Fruit fly (Drosophila melanogaster) whole organism, embryonic: ENCODE data around the gene CG3652.
A peak's percentile ranks its signal among the peaks of the same experiment; 100 is the strongest.

Experiments used
- ATbp ChIP-seq: fragments of 200-800 bp; sonication (Bioruptor generic); optimal IDR thresholded peaks from 2 replicates; lab custom pipeline; 2017; ENCODE audit warnings: missing biosample characterization, mild to moderate bottlenecking, missing genetic modification characterization, missing genetic modification reagents
- CG10321 ChIP-seq: fragments of 200-800 bp; sonication (Bioruptor generic); IDR thresholded peaks from 2 replicates; pipeline ENCODE4 v1.3.6; 2022; ENCODE audit warnings: missing biosample characterization, missing genetic modification characterization
- CG11723 ChIP-seq: fragments of 200-800 bp; sonication (Bioruptor generic); optimal IDR thresholded peaks from 2 replicates; lab custom pipeline; 2017; ENCODE audit warnings: missing biosample characterization, mild to moderate bottlenecking, missing genetic modification characterization
- CG12155 ChIP-seq: fragments of 200-800 bp; sonication (Bioruptor generic); optimal IDR thresholded peaks from 3 replicates; lab custom pipeline; 2016; ENCODE audit warnings: missing biosample characterization, missing genetic modification characterization
- CG13424 ChIP-seq: fragments of 200-800 bp; sonication (Bioruptor generic); optimal IDR thresholded peaks from 2 replicates; lab custom pipeline; 2019; ENCODE audit warnings: missing biosample characterization, mild to moderate bottlenecking, missing genetic modification characterization, moderate library complexity
- CG14860 ChIP-seq: fragments of 200-800 bp; sonication (Bioruptor generic); IDR thresholded peaks from 3 replicates; pipeline ENCODE4 v1.3.6; 2022; ENCODE audit warnings: missing biosample characterization, missing genetic modification characterization; ENCODE audit not compliant: partially characterized antibody
- CG15696 ChIP-seq: fragments of 200-800 bp; sonication (Bioruptor generic); optimal IDR thresholded peaks from 2 replicates; lab custom pipeline; 2019; ENCODE audit warnings: missing biosample characterization, mild to moderate bottlenecking, missing genetic modification characterization, moderate library complexity
- CG1603 ChIP-seq: fragments of 200-800 bp; sonication (Bioruptor generic); optimal IDR thresholded peaks from 2 replicates; lab custom pipeline; 2019; ENCODE audit warnings: missing biosample characterization, mild to moderate bottlenecking, missing genetic modification characterization, moderate library complexity
- CG16813 ChIP-seq: fragments of 200-800 bp; sonication (Bioruptor generic); IDR thresholded peaks from 3 replicates; pipeline ENCODE4 v1.3.6; 2022; ENCODE audit warnings: missing biosample characterization, missing genetic modification characterization; ENCODE audit not compliant: partially characterized antibody
- CG1832 ChIP-seq: fragments of 200-800 bp; sonication (Bioruptor generic); optimal IDR thresholded peaks from 2 replicates; lab custom pipeline; 2017; ENCODE audit warnings: missing biosample characterization, mild to moderate bottlenecking, missing genetic modification characterization, inconsistent platforms
- CG18619 ChIP-seq: fragments of 200-800 bp; sonication (Bioruptor generic); optimal IDR thresholded peaks from 3 replicates; lab custom pipeline; 2017; ENCODE audit warnings: missing biosample characterization, mild to moderate bottlenecking, missing genetic modification characterization
- CG2875 ChIP-seq: fragments of 200-800 bp; sonication (Bioruptor generic); optimal IDR thresholded peaks from 2 replicates; lab custom pipeline; 2017; ENCODE audit warnings: missing biosample characterization, mild to moderate bottlenecking, missing genetic modification characterization, missing genetic modification reagents
- CG30020 ChIP-seq: fragments of 200-800 bp; optimal IDR thresholded peaks from 2 replicates; lab custom pipeline; 2019; ENCODE audit warnings: missing biosample characterization, mild to moderate bottlenecking, missing genetic modification characterization, moderate library complexity
- CG31224 ChIP-seq: fragments of 200-800 bp; sonication (Bioruptor generic); IDR thresholded peaks from 2 replicates; pipeline ENCODE4 v1.3.6; 2022; ENCODE audit warnings: missing biosample characterization, missing genetic modification characterization
- CG3847 ChIP-seq: fragments of 200-800 bp; sonication (Bioruptor generic); IDR thresholded peaks from 2 replicates; pipeline ENCODE4 v1.3.6; 2022; ENCODE audit warnings: missing biosample characterization, missing genetic modification characterization
- CG3995 ChIP-seq: fragments of 200-800 bp; sonication (Bioruptor generic); optimal IDR thresholded peaks from 3 replicates; lab custom pipeline; 2016; ENCODE audit warnings: missing biosample characterization, missing genetic modification characterization
- CG6765 ChIP-seq: fragments of 200-800 bp; sonication (Bioruptor generic); optimal IDR thresholded peaks from 3 replicates; lab custom pipeline; 2017; ENCODE audit warnings: missing biosample characterization, mild to moderate bottlenecking, missing genetic modification characterization
- CG8478 ChIP-seq: fragments of >200 bp; optimal IDR thresholded peaks from 2 replicates; lab custom pipeline; 2018
- CG9932 ChIP-seq: fragments of 200-800 bp; sonication (Bioruptor generic); IDR thresholded peaks from 2 replicates; pipeline ENCODE4 v1.3.6; 2022; ENCODE audit warnings: missing biosample characterization, missing genetic modification characterization
- HLHmδ ChIP-seq: fragments of 200-800 bp; sonication (Bioruptor generic); optimal IDR thresholded peaks from 2 replicates; lab custom pipeline; 2018; ENCODE audit warnings: missing biosample characterization, mild to moderate bottlenecking, missing genetic modification characterization, moderate library complexity
- HmgD ChIP-seq: fragments of 200-800 bp; sonication (Bioruptor generic); optimal IDR thresholded peaks from 3 replicates; lab custom pipeline; 2016; ENCODE audit warnings: missing biosample characterization, missing genetic modification characterization
- Rx ChIP-seq: fragments of 200-800 bp; sonication (Bioruptor generic); IDR thresholded peaks from 2 replicates; pipeline ENCODE4 v1.3.6; 2022; ENCODE audit warnings: missing biosample characterization, missing genetic modification characterization
- Spps ChIP-seq: fragments of 200-800 bp; sonication (Bioruptor generic); optimal IDR thresholded peaks from 2 replicates; lab custom pipeline; 2018; ENCODE audit warnings: missing biosample characterization, mild to moderate bottlenecking, missing genetic modification characterization
- Ssrp ChIP-seq: fragments of 200-800 bp; sonication (Bioruptor generic); optimal IDR thresholded peaks from 2 replicates; lab custom pipeline; 2018; ENCODE audit warnings: missing biosample characterization, mild to moderate bottlenecking, missing genetic modification characterization, moderate library complexity
- Trl ChIP-seq, 3 experiments: fragments of >200 bp in 2 of 3; fragments of 200-800 bp in 1 of 3; sonication (Bioruptor generic) in 1 of 3; optimal IDR thresholded peaks; 2 replicates in 1 of 3; 3 replicates in 2 of 3; lab custom pipeline; 2016 to 2017; ENCODE audit warnings: missing biosample characterization in 1 of 3, missing genetic modification characterization in 1 of 3
- ab ChIP-seq: fragments of 200-800 bp; sonication (Bioruptor generic); optimal IDR thresholded peaks from 2 replicates; lab custom pipeline; 2016; ENCODE audit warnings: missing biosample characterization, missing genetic modification characterization
- ara ChIP-seq: fragments of 200-800 bp; sonication (Bioruptor generic); IDR thresholded peaks from 2 replicates; pipeline ENCODE4 v1.3.6; 2022; ENCODE audit warnings: missing biosample characterization, missing genetic modification characterization
- ato ChIP-seq: fragments of 200-800 bp; sonication (Bioruptor generic); IDR thresholded peaks from 2 replicates; pipeline ENCODE4 v1.3.6; 2022; ENCODE audit warnings: missing biosample characterization, missing genetic modification characterization; ENCODE audit not compliant: partially characterized antibody
- cas ChIP-seq: fragments of 200-800 bp; sonication (Bioruptor generic); IDR thresholded peaks from 2 replicates; pipeline ENCODE4 v1.3.6; 2022; ENCODE audit warnings: missing biosample characterization, missing genetic modification characterization
- cato ChIP-seq: fragments of 200-800 bp; sonication (Bioruptor generic); optimal IDR thresholded peaks from 2 replicates; lab custom pipeline; 2016; ENCODE audit warnings: missing biosample characterization, missing genetic modification characterization, borderline replicate concordance
- ci ChIP-seq: fragments of 200-800 bp; sonication (Bioruptor generic); IDR thresholded peaks from 3 replicates; pipeline ENCODE4 v1.3.6; 2022; ENCODE audit warnings: missing biosample characterization, missing genetic modification characterization
- fd96Cb ChIP-seq: fragments of 200-800 bp; sonication (Bioruptor generic); optimal IDR thresholded peaks from 2 replicates; lab custom pipeline; 2018; ENCODE audit warnings: missing biosample characterization, mild to moderate bottlenecking, missing genetic modification characterization, moderate library complexity
- fru ChIP-seq: fragments of >200 bp; optimal IDR thresholded peaks from 2 replicates; lab custom pipeline; 2017
- gfzf ChIP-seq: fragments of 200-800 bp; sonication (Bioruptor generic); optimal IDR thresholded peaks from 2 replicates; lab custom pipeline; 2016; ENCODE audit warnings: missing biosample characterization, mild to moderate bottlenecking, missing genetic modification characterization, moderate library complexity
- gsb ChIP-seq: fragments of 200-800 bp; sonication (Bioruptor generic); IDR thresholded peaks from 2 replicates; pipeline ENCODE4 v1.3.6; 2022; ENCODE audit warnings: missing biosample characterization, missing genetic modification characterization
- hb ChIP-seq: fragments of 200-800 bp; sonication (Bioruptor generic); IDR thresholded peaks from 3 replicates; pipeline ENCODE4 v1.3.6; 2022; ENCODE audit warnings: missing biosample characterization, missing genetic modification characterization; ENCODE audit not compliant: partially characterized antibody
- lov ChIP-seq, 2 experiments: fragments of 200-800 bp in 1 of 2; fragments of >200 bp in 1 of 2; sonication (Bioruptor generic) in 1 of 2; IDR thresholded peaks in 1 of 2; optimal IDR thresholded peaks in 1 of 2; 2 replicates in 1 of 2; 3 replicates in 1 of 2; pipeline versions ENCODE4 v1.3.6 to Lab custom; 2017 to 2022; ENCODE audit warnings: missing biosample characterization in 1 of 2, missing genetic modification characterization in 1 of 2
- nerfin-2 ChIP-seq: fragments of 200-800 bp; sonication (Bioruptor generic); IDR thresholded peaks from 2 replicates; pipeline ENCODE4 v1.3.6; 2022; ENCODE audit warnings: missing biosample characterization, missing genetic modification characterization; ENCODE audit not compliant: partially characterized antibody
- prd ChIP-seq, 3 experiments: fragments of >200 bp in 2 of 3; fragments of 200-800 bp in 1 of 3; sonication (Bioruptor generic) in 1 of 3; optimal IDR thresholded peaks in 2 of 3; IDR thresholded peaks in 1 of 3; 2 replicates in 2 of 3; 3 replicates in 1 of 3; pipeline versions ENCODE4 v1.3.6 to Lab custom; 2017 to 2022; ENCODE audit warnings: missing biosample characterization in 1 of 3, missing genetic modification characterization in 1 of 3
- rib ChIP-seq: fragments of 200-800 bp; sonication (Bioruptor generic); IDR thresholded peaks from 2 replicates; pipeline ENCODE4 v1.3.6; 2022; ENCODE audit warnings: missing biosample characterization, missing genetic modification characterization
- sd ChIP-seq: fragments of 200-800 bp; sonication (Bioruptor generic); optimal IDR thresholded peaks from 3 replicates; lab custom pipeline; 2018; ENCODE audit warnings: missing biosample characterization, mild to moderate bottlenecking, missing genetic modification characterization, moderate library complexity
- sim ChIP-seq: fragments of 200-800 bp; sonication (Bioruptor generic); IDR thresholded peaks from 2 replicates; pipeline ENCODE4 v1.3.6; 2022; ENCODE audit warnings: missing biosample characterization, missing genetic modification characterization
- sna ChIP-seq: fragments of 200-800 bp; sonication (Bioruptor generic); IDR thresholded peaks from 2 replicates; pipeline ENCODE4 v1.3.6; 2022; ENCODE audit warnings: missing biosample characterization, missing genetic modification characterization; ENCODE audit not compliant: partially characterized antibody
- tin ChIP-seq: fragments of 200-800 bp; sonication (Bioruptor generic); optimal IDR thresholded peaks from 3 replicates; lab custom pipeline; 2016; ENCODE audit warnings: missing biosample characterization, missing genetic modification characterization
- wdn ChIP-seq: fragments of 200-800 bp; sonication (Bioruptor generic); IDR thresholded peaks from 2 replicates; pipeline ENCODE4 v1.3.6; 2022; ENCODE audit warnings: missing biosample characterization, missing genetic modification characterization

The CG3652 gene

dm6 chr2L:4442010-4442587 is 48.4 kb upstream of the CG3652 start, which contains the start of the genes Sfp24F and CG15432 (continued):
- TF ChIP-seq CG13424 (tag; lab: Kevin White, UChicago) (no peak), Trl (optimal IDR thresholded peaks at IDR 0.05; lab: Kevin White, UChicago) (no peak), Trl (GFP tag; optimal IDR thresholded peaks at IDR 0.05; lab: Kevin White, UChicago) (no peak), wdn (GFP tag; lab: Robert Waterston, UW) (no peak), fd96Cb (tag; lab: Kevin White, UChicago) (no peak), CG9932 (GFP tag; lab: Robert Waterston, UW) (no peak), CG11723 (GFP tag; lab: Kevin White, UChicago) (no peak), gsb (GFP tag; lab: Robert Waterston, UW) (no peak), CG16813 (GFP tag; lab: Robert Waterston, UW) (peak; percentile 43; the same call in 1 of the 3 replicates), fru (no peak), CG3995 (GFP tag; lab: Kevin White, UChicago) (no peak), CG1603 (tag; lab: Kevin White, UChicago) (peak; percentile 99)

DNA sequence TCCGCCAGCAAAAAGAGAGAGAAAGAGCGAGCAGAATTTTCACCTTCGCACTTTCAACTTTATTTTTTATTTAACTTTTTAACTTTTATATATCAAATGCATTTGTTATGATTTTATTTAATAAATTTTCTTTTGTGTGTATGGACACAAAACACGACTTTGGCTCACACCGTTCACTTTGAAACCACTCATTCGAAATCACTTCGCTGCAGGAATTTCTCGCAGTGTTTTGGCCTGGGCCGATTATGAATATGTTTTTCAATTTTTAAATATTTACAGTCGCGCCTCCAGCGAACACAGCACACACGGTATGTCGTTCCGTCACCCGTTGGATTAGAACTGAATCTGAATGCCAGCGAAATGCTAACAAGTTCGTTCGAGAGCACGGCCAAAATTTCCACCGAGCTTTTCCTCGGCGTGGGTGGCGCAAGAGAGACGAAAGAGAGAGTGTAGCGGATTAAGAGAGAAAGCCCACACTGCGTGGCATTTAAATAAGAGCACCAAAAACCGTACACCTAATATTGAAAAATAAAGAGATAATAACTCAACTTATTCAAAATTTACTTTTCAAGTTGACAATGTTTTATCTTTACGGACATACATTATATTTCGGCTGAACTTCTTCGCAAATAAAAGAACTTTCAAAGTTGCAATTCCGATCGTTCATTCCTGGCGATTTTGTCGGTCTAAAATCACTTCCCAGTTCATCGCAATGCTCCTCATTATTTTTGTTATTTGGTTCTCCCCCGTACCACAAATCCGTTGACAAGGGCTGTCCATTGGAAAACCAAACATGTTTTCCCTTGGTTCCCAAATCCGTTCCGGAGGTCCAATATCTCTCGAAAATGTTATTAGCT is 47.4 kb upstream of the CG3652 start, which contains the start of gene CG15431:
TSS of gene CG15431 (minus strand) at position 402 of the 857 bp plus-strand sequence.
- no peak for TF ChIP-seq prd (optimal IDR thresholded peaks at IDR 0.05; lab: Kevin White, UChicago)
- no peak; the same call in none of the 3 replicates for TF ChIP-seq prd (GFP tag; IDR thresholded peaks at IDR 0.05; lab: Robert Waterston, UW)
- TF ChIP-seq CG12155 (GFP tag; lab: Kevin White, UChicago): no peak
- TF ChIP-seq tin: peak; percentile 37
- no peak for TF ChIP-seq HmgD (GFP tag; lab: Kevin White, UChicago)
- TF ChIP-seq rib (GFP tag; lab: Robert Waterston, UW): peak; percentile 65
- TF ChIP-seq CG6765 (GFP tag; lab: Kevin White, UChicago): no peak
- TF ChIP-seq cas (GFP tag; lab: Robert Waterston, UW): no peak
- TF ChIP-seq ci (GFP tag; lab: Robert Waterston, UW): peak; percentile 68; the same call in 1 of the 3 replicates
- peak; percentile 37; the same call in 1 of the 2 replicates for TF ChIP-seq CG31224
- TF ChIP-seq Spps: no peak
- no peak for TF ChIP-seq sna (GFP tag; lab: Robert Waterston, UW)
- no peak for TF ChIP-seq hb (GFP tag; lab: Robert Waterston, UW)
- TF ChIP-seq sd (tag; lab: Kevin White, UChicago): peak; percentile 67
- no peak for TF ChIP-seq Ssrp (tag; lab: Kevin White, UChicago)
- TF ChIP-seq CG14860 (GFP tag; lab: Robert Waterston, UW): no peak
- TF ChIP-seq gfzf (GFP tag; lab: Kevin White, UChicago): no peak
- TF ChIP-seq CG8478 (lab: Kevin White, UChicago): no peak
- TF ChIP-seq ato (GFP tag; lab: Robert Waterston, UW): no peak
- TF ChIP-seq nerfin-2 (GFP tag; lab: Robert Waterston, UW): no peak
- peak; percentile 58 for TF ChIP-seq CG18619
- TF ChIP-seq HLHmδ (GFP tag; lab: Kevin White, UChicago): no peak
- TF ChIP-seq ATbp (GFP tag; lab: Kevin White, UChicago): peak; percentile 67
- no peak for TF ChIP-seq ab (GFP tag; lab: Kevin White, UChicago)
- TF ChIP-seq ara (GFP tag; lab: Robert Waterston, UW): no peak
- no peak for TF ChIP-seq CG2875 (GFP tag; lab: Kevin White, UChicago)
- TF ChIP-seq lov (optimal IDR thresholded peaks at IDR 0.05; lab: Kevin White, UChicago): no peak
- TF ChIP-seq lov (GFP tag; IDR thresholded peaks at IDR 0.05; lab: Robert Waterston, UW): no peak
- TF ChIP-seq CG30020: no peak
- TF ChIP-seq sim (GFP tag; lab: Robert Waterston, UW): no peak
- peak; percentile 39 for TF ChIP-seq CG3847 (GFP tag; lab: Robert Waterston, UW)
- TF ChIP-seq Trl (optimal IDR thresholded peaks at IDR 0.05; lab: Kevin White, UChicago): peak; percentile 73 to 82
- TF ChIP-seq Trl (GFP tag; optimal IDR thresholded peaks at IDR 0.05; lab: Kevin White, UChicago): no peak
- no peak for TF ChIP-seq CG15696 (tag; lab: Kevin White, UChicago)
- TF ChIP-seq cato: no peak
- TF ChIP-seq CG1832 (GFP tag; lab: Kevin White, UChicago): no peak
- peak; percentile 67 for TF ChIP-seq Rx
- 0 out of 2 replicates have a peak, but pooled peaks have one; percentile 41 for TF ChIP-seq CG10321 (GFP tag; lab: Robert Waterston, UW)
